Worm (Caenorhabditis elegans): Measurements from ENCODE around the gene glna-2.
A peak's percentile ranks its signal among the peaks of the same experiment; 100 is the strongest.

glna-2 gene

DNA sequence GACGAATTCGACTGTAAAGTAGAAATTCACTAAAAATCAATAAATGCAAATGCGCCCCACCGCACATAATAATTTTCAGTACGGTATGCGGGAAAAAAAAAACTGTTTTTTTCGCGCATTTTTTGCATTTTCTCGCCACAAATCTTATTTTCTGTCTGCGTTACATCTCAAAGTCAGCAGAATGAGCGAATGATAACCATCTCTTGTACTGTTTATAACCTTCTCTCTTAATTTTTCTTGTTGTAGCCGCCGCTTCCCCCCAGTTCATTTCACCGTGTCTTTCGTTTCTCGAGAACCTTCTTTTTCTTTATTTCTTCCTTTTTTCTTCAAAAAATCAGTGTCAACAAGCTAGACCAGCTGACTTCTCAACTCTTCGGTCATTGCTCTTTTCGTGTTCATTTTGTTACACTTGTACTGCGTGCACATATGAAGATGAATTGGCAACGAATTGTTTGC is 7.1 kb downstream of the glna-2 start (continued):
- TF ChIP-seq B0035.1 (tag; optimal IDR thresholded peaks at IDR 0.05) (peak; percentile 4), F52B5.7 (tag; optimal IDR thresholded peaks at IDR 0.05) (no peak), aptf-2 (GFP tag; conservative IDR thresholded peaks at IDR 0.05) (peak; percentile 76; the same call in 1 of the 2 replicates), akir-1 (GFP tag; optimal IDR thresholded peaks at IDR 0.05) (no peak), K12H6.12 (tag; optimal IDR thresholded peaks at IDR 0.05) (peak; percentile 47), nhr-120 (GFP tag; IDR thresholded peaks at IDR 0.05) (no peak), lsl-1 (GFP tag; optimal IDR thresholded peaks at IDR 0.05) (peak; percentile 90), ama-1 (optimal IDR thresholded peaks at IDR 0.05) (no peak), ama-1 (GFP tag; optimal IDR thresholded peaks at IDR 0.05) (no peak), snpc-1.1 (tag; optimal IDR thresholded peaks at IDR 0.05; ENCODE audit: insufficient read depth) (no peak), F33H1.4 (GFP tag; IDR thresholded peaks at IDR 0.05) (peak; percentile 75), lir-1 (GFP tag; conservative IDR thresholded peaks at IDR 0.05) (peak; percentile 50; the same call in 1 of the 2 replicates), mel-28 (tag; optimal IDR thresholded peaks at IDR 0.05; ENCODE audit: borderline replicate concordance) (no peak), pha-4 (tag; optimal IDR thresholded peaks at IDR 0.05) (peak; percentile 14), Y95B8A.8 (GFP tag; IDR thresholded peaks at IDR 0.05) (peak; percentile 87), madf-3 (GFP tag; IDR thresholded peaks at IDR 0.05) (0 out of 2 replicates have a peak, but pooled peaks have one; percentile 73), snpc-3.4 (tag; optimal IDR thresholded peaks at IDR 0.05) (peak; percentile 92), sdz-38 (tag; optimal IDR thresholded peaks at IDR 0.05) (no peak), Y56A3A.18 (GFP tag; IDR thresholded peaks at IDR 0.05) (peak; percentile 63; the same call in 1 of the 2 replicates), somi-1 (GFP tag; optimal IDR thresholded peaks at IDR 0.05) (peak; percentile 0), B0019.2 (GFP tag; conservative IDR thresholded peaks at IDR 0.05) (0 out of 2 replicates have a peak, but pooled peaks have one; percentile 21), hrde-1 (tag; optimal IDR thresholded peaks at IDR 0.05; ENCODE audit: borderline replicate concordance) (peak; percentile 39), tbp1 (GFP tag; optimal IDR thresholded peaks at IDR 0.05) (peak; percentile 50), snpc-4 (GFP tag; optimal IDR thresholded peaks at IDR 0.05) (peak; percentile 28), snpc-4 (tag; optimal IDR thresholded peaks at IDR 0.05) (peak in 3 of 4 experiments; percentile 46 to 58 (median 55)), rpc-1 (optimal IDR thresholded peaks at IDR 0.05) (no peak), rpc-1 (tag; optimal IDR thresholded peaks at IDR 0.05) (no peak), K11D2.4 (GFP tag; IDR thresholded peaks at IDR 0.05) (peak; percentile 54; the same call in 1 of the 2 replicates), lin-54 (GFP tag; optimal IDR thresholded peaks at IDR 0.05) (peak; percentile 72), snpc-1.3 (tag; optimal IDR thresholded peaks at IDR 0.05; ENCODE audit: insufficient read depth) (no peak), unc-130 (GFP tag; optimal IDR thresholded peaks at IDR 0.05) (peak; percentile 74), ztf-25 (GFP tag; IDR thresholded peaks at IDR 0.05) (no peak), zim-3 (tag; optimal IDR thresholded peaks at IDR 0.05) (no peak), hmg-1.2 (GFP tag; IDR thresholded peaks at IDR 0.05) (peak; percentile 64), T26A5.8 (tag; optimal IDR thresholded peaks at IDR 0.05) (no peak), pbrm-1 (GFP tag; IDR thresholded peaks at IDR 0.05) (peak; percentile 51; the same call in 1 of the 2 replicates), Y79H2A.3 (GFP tag; conservative IDR thresholded peaks at IDR 0.05) (no peak), ztf-6 (GFP tag; IDR thresholded peaks at IDR 0.05) (no peak), ceh-91 (GFP tag; IDR thresholded peaks at IDR 0.05) (peak; percentile 95), F10E7.11 (tag; optimal IDR thresholded peaks at IDR 0.05) (no peak), F22D6.2 (tag; optimal IDR thresholded peaks at IDR 0.05) (no peak), ZK185.1 (tag; optimal IDR thresholded peaks at IDR 0.05; ENCODE audit: poor library complexity, severe bottlenecking) (peak; percentile 26), die-1 (tag; optimal IDR thresholded peaks at IDR 0.05) (peak; percentile 20), cebp-1 (GFP tag; IDR thresholded peaks at IDR 0.05) (no peak), cebp-1 (tag; optimal IDR thresholded peaks at IDR 0.05) (peak; percentile 63), athp-1 (tag; optimal IDR thresholded peaks at IDR 0.05) (peak; percentile 88), F57C9.4 (tag; optimal IDR thresholded peaks at IDR 0.05) (no peak), Y67H2A.10 (GFP tag; conservative IDR thresholded peaks at IDR 0.05) (peak; percentile 77; the same call in 1 of the 2 replicates)

Measured in whole organism, young adult.